Fruit fly (Drosophila melanogaster) whole organism, embryonic: ENCODE measurements around the gene roq.

Source experiments
- Abd-B ChIP-seq: fragments of 200-800 bp; sonication (Bioruptor generic); optimal IDR thresholded peaks from 2 replicates; lab custom pipeline; 2018; ENCODE audit warnings: missing biosample characterization, mild to moderate bottlenecking, missing genetic modification characterization, moderate library complexity
- BEAF-32 ChIP-seq: fragments of 200-800 bp; sonication (Bioruptor generic); optimal IDR thresholded peaks from 3 replicates; lab custom pipeline; 2017; ENCODE audit warnings: missing biosample characterization, missing genetic modification characterization, mild to moderate bottlenecking, moderate library complexity, missing genetic modification reagents
- Blimp-1 ChIP-seq: fragments of 200-800 bp; sonication (Bioruptor generic); optimal IDR thresholded peaks from 3 replicates; lab custom pipeline; 2018; ENCODE audit warnings: missing biosample characterization, missing genetic modification characterization, mild to moderate bottlenecking, moderate library complexity, missing genetic modification reagents
- Bteb2 ChIP-seq: fragments of 200-800 bp; sonication (Bioruptor generic); optimal IDR thresholded peaks from 2 replicates; lab custom pipeline; 2016; ENCODE audit warnings: missing biosample characterization, missing genetic modification characterization
- CG10209 ChIP-seq: fragments of 200-800 bp; sonication (Bioruptor generic); optimal IDR thresholded peaks from 3 replicates; lab custom pipeline; 2017; ENCODE audit warnings: missing biosample characterization, mild to moderate bottlenecking, missing genetic modification characterization, missing genetic modification reagents
- CG10267 ChIP-seq: fragments of 200-800 bp; sonication (Bioruptor generic); optimal IDR thresholded peaks from 2 replicates; lab custom pipeline; 2018; ENCODE audit warnings: missing biosample characterization, mild to moderate bottlenecking, missing genetic modification characterization, moderate library complexity
- CG12659 ChIP-seq: fragments of 200-800 bp; sonication (Bioruptor generic); optimal IDR thresholded peaks from 3 replicates; lab custom pipeline; 2017; ENCODE audit warnings: mild to moderate bottlenecking, missing biosample characterization, missing genetic modification reagents, missing genetic modification characterization
- CG15514 ChIP-seq: fragments of 200-800 bp; sonication (Bioruptor generic); optimal IDR thresholded peaks from 3 replicates; lab custom pipeline; 2017; ENCODE audit warnings: missing biosample characterization, missing genetic modification characterization, mild to moderate bottlenecking, moderate library complexity, missing genetic modification reagents
- CG17385 ChIP-seq: fragments of 200-800 bp; sonication (Bioruptor generic); optimal IDR thresholded peaks from 3 replicates; lab custom pipeline; 2018; ENCODE audit warnings: missing biosample characterization, mild to moderate bottlenecking, missing genetic modification characterization
- CG30020 ChIP-seq: fragments of 200-800 bp; optimal IDR thresholded peaks from 2 replicates; lab custom pipeline; 2019; ENCODE audit warnings: missing biosample characterization, mild to moderate bottlenecking, missing genetic modification characterization, moderate library complexity
- CG30403 ChIP-seq: fragments of 200-800 bp; sonication (Bioruptor generic); optimal IDR thresholded peaks from 3 replicates; lab custom pipeline; 2016; ENCODE audit warnings: missing biosample characterization, missing genetic modification characterization
- CG31365 ChIP-seq: fragments of 200-800 bp; sonication (Bioruptor generic); optimal IDR thresholded peaks from 2 replicates; lab custom pipeline; 2018; ENCODE audit warnings: missing biosample characterization, mild to moderate bottlenecking, missing genetic modification characterization
- CG33213 ChIP-seq: fragments of 200-800 bp; sonication (Bioruptor generic); optimal IDR thresholded peaks from 3 replicates; lab custom pipeline; 2016; ENCODE audit warnings: missing biosample characterization, missing genetic modification characterization
- CG33557 ChIP-seq: fragments of 200-800 bp; sonication (Bioruptor generic); optimal IDR thresholded peaks from 2 replicates; lab custom pipeline; 2019; ENCODE audit warnings: missing biosample characterization, mild to moderate bottlenecking, missing genetic modification characterization, moderate library complexity
- CG34376 ChIP-seq: fragments of 200-800 bp; sonication (Bioruptor generic); optimal IDR thresholded peaks from 2 replicates; lab custom pipeline; 2018; ENCODE audit warnings: missing biosample characterization, mild to moderate bottlenecking, missing genetic modification characterization
- CG4617 ChIP-seq: fragments of 200-800 bp; sonication (Bioruptor generic); optimal IDR thresholded peaks from 3 replicates; lab custom pipeline; 2016; ENCODE audit warnings: missing biosample characterization, missing genetic modification characterization, borderline replicate concordance
- CoRest ChIP-seq: fragments of 200-800 bp; sonication (Bioruptor generic); optimal IDR thresholded peaks from 3 replicates; lab custom pipeline; 2018; ENCODE audit warnings: missing biosample characterization, mild to moderate bottlenecking, missing genetic modification characterization, moderate library complexity
- Dref ChIP-seq: fragments of 200-800 bp; sonication (Bioruptor generic); IDR thresholded peaks from 2 replicates; pipeline ENCODE4 v1.3.6; 2022; ENCODE audit warnings: missing biosample characterization, missing genetic modification characterization
- GATAe ChIP-seq: fragments of 200-800 bp; sonication (Bioruptor generic); conservative IDR thresholded peaks from 2 replicates; pipeline ENCODE4 v1.3.6; 2022; ENCODE audit warnings: missing biosample characterization, missing genetic modification characterization
- Hey ChIP-seq: fragments of 200-800 bp; sonication (Bioruptor generic); optimal IDR thresholded peaks from 3 replicates; lab custom pipeline; 2018; ENCODE audit warnings: missing biosample characterization, mild to moderate bottlenecking, missing genetic modification characterization
- HmgD ChIP-seq: fragments of 200-800 bp; sonication (Bioruptor generic); optimal IDR thresholded peaks from 3 replicates; lab custom pipeline; 2016; ENCODE audit warnings: missing biosample characterization, missing genetic modification characterization
- Lhr ChIP-seq: fragments of 200-800 bp; sonication (Bioruptor generic); optimal IDR thresholded peaks from 3 replicates; lab custom pipeline; 2017; ENCODE audit warnings: mild to moderate bottlenecking, missing biosample characterization, missing genetic modification reagents, missing genetic modification characterization
- MBD-R2 ChIP-seq: fragments of 200-800 bp; sonication (Bioruptor generic); IDR thresholded peaks from 2 replicates; pipeline ENCODE4 v1.3.6; 2022; ENCODE audit warnings: missing biosample characterization, missing genetic modification characterization
- Myb ChIP-seq: fragments of 200-800 bp; sonication (Bioruptor generic); optimal IDR thresholded peaks from 2 replicates; lab custom pipeline; 2016; ENCODE audit warnings: missing biosample characterization, missing genetic modification characterization
- NC2β ChIP-seq: fragments of 200-800 bp; sonication (Bioruptor generic); optimal IDR thresholded peaks from 2 replicates; lab custom pipeline; 2016; ENCODE audit warnings: missing biosample characterization, missing genetic modification characterization
- NfI ChIP-seq: fragments of 200-800 bp; sonication (Bioruptor generic); optimal IDR thresholded peaks from 3 replicates; lab custom pipeline; 2018; ENCODE audit warnings: missing biosample characterization, mild to moderate bottlenecking, missing genetic modification characterization, moderate library complexity
- Oli ChIP-seq: fragments of 200-800 bp; sonication (Bioruptor generic); optimal IDR thresholded peaks from 2 replicates; lab custom pipeline; 2018; ENCODE audit warnings: missing biosample characterization, mild to moderate bottlenecking, missing genetic modification characterization, moderate library complexity
- Opbp ChIP-seq: fragments of 200-800 bp; sonication (Bioruptor generic); IDR thresholded peaks from 3 replicates; pipeline ENCODE4 v1.3.6; 2022; ENCODE audit warnings: missing biosample characterization, missing genetic modification characterization; ENCODE audit not compliant: partially characterized antibody
- Sin3A ChIP-seq: fragments of >200 bp; optimal IDR thresholded peaks from 2 replicates; lab custom pipeline; 2018
- Sry-δ ChIP-seq: fragments of 200-800 bp; sonication (Bioruptor generic); optimal IDR thresholded peaks from 2 replicates; lab custom pipeline; 2016; ENCODE audit warnings: missing biosample characterization, missing genetic modification characterization
- amos ChIP-seq: fragments of 200-800 bp; sonication (Bioruptor generic); IDR thresholded peaks from 2 replicates; pipeline ENCODE4 v1.3.6; 2022; ENCODE audit warnings: missing biosample characterization, missing genetic modification characterization; ENCODE audit not compliant: partially characterized antibody
- ato ChIP-seq: fragments of 200-800 bp; sonication (Bioruptor generic); IDR thresholded peaks from 2 replicates; pipeline ENCODE4 v1.3.6; 2022; ENCODE audit warnings: missing biosample characterization, missing genetic modification characterization; ENCODE audit not compliant: partially characterized antibody
- bigmax ChIP-seq: fragments of 200-800 bp; sonication (Bioruptor generic); optimal IDR thresholded peaks from 2 replicates; lab custom pipeline; 2018; ENCODE audit warnings: missing biosample characterization, mild to moderate bottlenecking, missing genetic modification characterization
- cg ChIP-seq: fragments of 200-800 bp; sonication (Bioruptor generic); optimal IDR thresholded peaks from 3 replicates; lab custom pipeline; 2019; ENCODE audit warnings: missing biosample characterization, mild to moderate bottlenecking, missing genetic modification characterization, moderate library complexity
- chinmo ChIP-seq: fragments of 200-800 bp; sonication (Bioruptor generic); IDR thresholded peaks from 4 replicates; pipeline ENCODE4 v1.3.6; 2022; ENCODE audit warnings: missing biosample characterization, missing genetic modification characterization; ENCODE audit not compliant: partially characterized antibody
- corto ChIP-seq: fragments of 200-800 bp; sonication (Bioruptor generic); optimal IDR thresholded peaks from 2 replicates; lab custom pipeline; 2016; ENCODE audit warnings: missing biosample characterization, mild to moderate bottlenecking, missing genetic modification characterization, moderate library complexity
- dati ChIP-seq: fragments of 200-800 bp; sonication (Bioruptor generic); IDR thresholded peaks from 2 replicates; pipeline ENCODE4 v1.3.6; 2022; ENCODE audit warnings: missing biosample characterization, missing genetic modification characterization
- emc ChIP-seq: fragments of 200-800 bp; sonication (Bioruptor generic); optimal IDR thresholded peaks from 2 replicates; lab custom pipeline; 2016; ENCODE audit warnings: missing biosample characterization, missing genetic modification characterization
- fd64A ChIP-seq: fragments of 200-800 bp; sonication (Bioruptor generic); optimal IDR thresholded peaks from 3 replicates; lab custom pipeline; 2018; ENCODE audit warnings: missing biosample characterization, mild to moderate bottlenecking, missing genetic modification characterization
- hbn ChIP-seq: fragments of 200-800 bp; sonication (Bioruptor generic); IDR thresholded peaks from 2 replicates; pipeline ENCODE4 v1.3.6; 2022; ENCODE audit warnings: missing biosample characterization, missing genetic modification characterization; ENCODE audit not compliant: partially characterized antibody
- insv ChIP-seq, 2 experiments: fragments of 200-800 bp; sonication (Bioruptor generic); optimal IDR thresholded peaks; 3 replicates each; lab custom pipeline; 2016 to 2018; ENCODE audit warnings: missing biosample characterization in 2 of 2, missing genetic modification characterization in 2 of 2
- lmd ChIP-seq: fragments of 200-800 bp; sonication (Bioruptor generic); IDR thresholded peaks from 2 replicates; pipeline ENCODE4 v1.3.6; 2022; ENCODE audit warnings: missing biosample characterization, missing genetic modification characterization
- nerfin-2 ChIP-seq: fragments of 200-800 bp; sonication (Bioruptor generic); IDR thresholded peaks from 2 replicates; pipeline ENCODE4 v1.3.6; 2022; ENCODE audit warnings: missing biosample characterization, missing genetic modification characterization; ENCODE audit not compliant: partially characterized antibody
- salm ChIP-seq: fragments of 200-800 bp; sonication (Bioruptor generic); optimal IDR thresholded peaks from 2 replicates; lab custom pipeline; 2018; ENCODE audit warnings: missing biosample characterization, mild to moderate bottlenecking, missing genetic modification characterization
- sna ChIP-seq: fragments of 200-800 bp; sonication (Bioruptor generic); IDR thresholded peaks from 2 replicates; pipeline ENCODE4 v1.3.6; 2022; ENCODE audit warnings: missing biosample characterization, missing genetic modification characterization; ENCODE audit not compliant: partially characterized antibody
- zen ChIP-seq: fragments of 200-800 bp; sonication (Bioruptor generic); optimal IDR thresholded peaks from 3 replicates; lab custom pipeline; 2018; ENCODE audit warnings: missing biosample characterization, mild to moderate bottlenecking, missing genetic modification characterization, moderate library complexity

The roq gene

DNA sequence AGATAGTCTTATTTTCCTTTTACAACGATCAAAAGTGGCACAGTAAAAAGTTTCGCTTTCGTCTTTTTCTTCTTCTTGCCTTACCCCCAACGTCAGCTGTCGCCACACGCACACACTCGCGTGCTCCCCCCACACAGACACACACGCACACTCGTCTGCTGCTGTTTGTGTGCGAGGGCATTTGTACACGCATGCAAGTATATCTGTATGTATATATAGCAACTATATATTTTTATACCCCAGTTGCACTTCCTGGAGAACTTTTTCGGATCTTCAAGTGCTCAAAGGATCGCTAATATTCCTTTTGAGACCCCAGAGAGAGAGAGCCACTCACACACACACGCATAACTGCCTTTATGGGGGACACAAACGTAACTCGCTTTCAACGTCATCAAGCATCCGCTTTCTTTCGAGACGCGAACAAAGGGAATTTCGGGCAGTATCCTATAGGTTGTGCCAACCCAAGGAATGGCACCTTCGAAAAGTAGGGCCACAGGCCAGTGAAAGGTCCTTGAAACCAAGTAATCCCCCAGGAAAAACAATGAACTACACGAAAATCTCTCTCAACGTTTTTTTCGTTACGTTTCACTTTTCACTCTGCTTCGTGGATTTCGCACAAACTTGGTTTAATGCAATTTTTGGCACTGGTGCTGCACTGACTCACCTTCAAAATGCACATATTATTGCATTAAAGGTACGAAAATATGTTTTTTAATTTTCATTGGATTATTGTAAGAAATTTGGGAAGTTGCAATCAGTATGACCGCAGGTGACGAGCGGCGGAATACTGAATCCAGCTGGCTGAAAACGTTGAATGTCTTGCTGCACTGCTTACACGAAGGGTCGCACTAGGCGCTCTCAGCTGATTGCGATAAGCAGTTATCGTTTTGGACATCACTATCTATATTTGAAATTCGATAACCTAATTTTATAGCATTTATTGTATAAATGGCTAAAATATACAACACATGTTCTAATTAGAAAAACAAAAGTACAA is at the start of gene roq (continued):
- TF ChIP-seq GATAe (GFP tag; lab: Robert Waterston, UW) (peak; percentile 14; the same call in 1 of the 2 replicates), ato (GFP tag; lab: Robert Waterston, UW) (peak; percentile 46; the same call in 1 of the 2 replicates), dati (GFP tag; lab: Robert Waterston, UW) (no peak), CG34376 (GFP tag; lab: Kevin White, UChicago) (peak; percentile 17), Abd-B (GFP tag; lab: Kevin White, UChicago) (peak; percentile 23), cg (peak; percentile 98), insv (GFP tag; optimal IDR thresholded peaks at IDR 0.05; lab: Kevin White, UChicago) (peak in 1 of 2 experiments; percentile 72), HmgD (GFP tag; lab: Kevin White, UChicago) (peak; percentile 59), Myb (GFP tag; lab: Kevin White, UChicago) (peak; percentile 78), MBD-R2 (GFP tag; lab: Robert Waterston, UW) (peak; percentile 77), Bteb2 (no peak), hbn (peak; percentile 44; the same call in 1 of the 2 replicates), salm (tag; lab: Kevin White, UChicago) (no peak), CG10209 (no peak), CG17385 (GFP tag; lab: Kevin White, UChicago) (peak; percentile 93), corto (GFP tag; lab: Kevin White, UChicago) (peak; percentile 15), CG10267 (tag; lab: Kevin White, UChicago) (peak; percentile 28), emc (no peak), CG4617 (GFP tag; lab: Kevin White, UChicago) (peak; percentile 81), bigmax (GFP tag; lab: Kevin White, UChicago) (peak; percentile 25), CG15514 (peak; percentile 53), CG12659 (GFP tag; lab: Kevin White, UChicago) (peak; percentile 61), amos (peak; percentile 59; the same call in 1 of the 2 replicates), CG30403 (GFP tag; lab: Kevin White, UChicago) (no peak), CG33557 (peak; percentile 26), CG33213 (peak; percentile 44), nerfin-2 (GFP tag; lab: Robert Waterston, UW) (peak; percentile 65; the same call in 1 of the 2 replicates), Lhr (peak; percentile 39), CG30020 (tag; lab: Kevin White, UChicago) (peak; percentile 3), NC2β (GFP tag; lab: Kevin White, UChicago) (peak; percentile 17), Opbp (GFP tag; lab: Robert Waterston, UW) (peak; percentile 65; the same call in 2 of the 3 replicates), CG31365 (tag; lab: Kevin White, UChicago) (peak; percentile 97), chinmo (GFP tag; lab: Robert Waterston, UW) (peak; percentile 72; the same call in 3 of the 4 replicates), CoRest (tag; lab: Kevin White, UChicago) (peak; percentile 34), sna (GFP tag; lab: Robert Waterston, UW) (0 out of 2 replicates have a peak, but pooled peaks have one; percentile 19), Hey (tag; lab: Kevin White, UChicago) (no peak), lmd (no peak), Sin3A (lab: Kevin White, UChicago) (peak; percentile 19), Sry-δ (GFP tag; lab: Kevin White, UChicago) (peak; percentile 74), zen (tag; lab: Kevin White, UChicago) (peak; percentile 43), Blimp-1 (GFP tag; lab: Kevin White, UChicago) (peak; percentile 92), Dref (GFP tag; lab: Robert Waterston, UW) (peak; percentile 91), fd64A (GFP tag; lab: Kevin White, UChicago) (no peak), BEAF-32 (GFP tag; lab: Kevin White, UChicago) (peak; percentile 55), NfI (no peak), Oli (no peak)
